Worm (Caenorhabditis elegans) whole organism, L2 larva: Measurements from ENCODE around the gene F47G9.6.

ENCODE experiments used
- C34F6.9 ChIP-seq: fragments of 150-350 bp; optimal IDR thresholded peaks from 2 replicates; lab custom pipeline; 2014; ENCODE audit warnings: missing biosample characterization, missing genetic modification characterization
- F13H6.1 ChIP-seq: sonication (generic microtip); optimal IDR thresholded peaks from 2 replicates; lab custom pipeline; 2016; ENCODE audit warnings: missing genetic modification characterization, missing compliant biosample characterization
- Y55F3AM.14 ChIP-seq: fragments of 200-800 bp; sonication (Bioruptor generic); optimal IDR thresholded peaks from 2 replicates; lab custom pipeline; 2018; ENCODE audit warnings: mild to moderate bottlenecking, missing genetic modification characterization, missing compliant biosample characterization
- ZK546.5 ChIP-seq: sonication (generic microtip); optimal IDR thresholded peaks from 2 replicates; lab custom pipeline; 2017; ENCODE audit warnings: missing biosample characterization, missing genetic modification characterization
- alr-1 ChIP-seq: fragments of 150-350 bp; optimal IDR thresholded peaks from 2 replicates; lab custom pipeline; 2014; ENCODE audit warnings: missing biosample characterization, missing genetic modification characterization
- aly-2 ChIP-seq: fragments of 150-350 bp; optimal IDR thresholded peaks from 2 replicates; lab custom pipeline; 2014; ENCODE audit warnings: missing biosample characterization, missing genetic modification characterization
- ama-1 ChIP-seq: fragments of 150-350 bp; optimal IDR thresholded peaks from 2 replicates; lab custom pipeline; 2018; ENCODE audit warnings: inconsistent platforms
- blmp-1 ChIP-seq: sonication (generic microtip); optimal IDR thresholded peaks from 2 replicates; lab custom pipeline; 2017; ENCODE audit warnings: missing genetic modification characterization, mild to moderate bottlenecking, missing compliant biosample characterization, antibody characterized with exemption, moderate library complexity; ENCODE audit not compliant: insufficient read depth
- ceh-16 ChIP-seq: fragments of 150-350 bp; optimal IDR thresholded peaks from 2 replicates; lab custom pipeline; 2014; ENCODE audit warnings: missing biosample characterization, missing genetic modification characterization
- ceh-82 ChIP-seq: fragments of 150-350 bp; optimal IDR thresholded peaks from 2 replicates; lab custom pipeline; 2014; ENCODE audit warnings: missing biosample characterization, missing genetic modification characterization
- crh-2 ChIP-seq: sonication (generic microtip); optimal IDR thresholded peaks from 2 replicates; lab custom pipeline; 2017; ENCODE audit warnings: missing biosample characterization, missing genetic modification characterization
- dmd-4 ChIP-seq: sonication (generic microtip); optimal IDR thresholded peaks from 2 replicates; lab custom pipeline; 2017; ENCODE audit warnings: missing biosample characterization, missing genetic modification characterization
- egl-27 ChIP-seq: sonication (generic microtip); optimal IDR thresholded peaks from 3 replicates; lab custom pipeline; 2017; ENCODE audit warnings: missing biosample characterization, missing genetic modification reagents, missing genetic modification characterization
- elt-1 ChIP-seq: fragments of 150-350 bp; optimal IDR thresholded peaks from 2 replicates; lab custom pipeline; 2014; ENCODE audit warnings: missing biosample characterization, missing genetic modification characterization
- elt-3 ChIP-seq: sonication (generic microtip); optimal IDR thresholded peaks from 2 replicates; lab custom pipeline; 2017; ENCODE audit warnings: missing biosample characterization, missing genetic modification characterization
- fos-1 ChIP-seq: fragments of 150-350 bp; optimal IDR thresholded peaks from 2 replicates; lab custom pipeline; 2014; ENCODE audit warnings: missing biosample characterization, missing genetic modification characterization
- gmeb-1 ChIP-seq: fragments of 150-350 bp; optimal IDR thresholded peaks from 2 replicates; lab custom pipeline; 2014; ENCODE audit warnings: missing biosample characterization, missing genetic modification characterization
- lin-11 ChIP-seq: fragments of 150-350 bp; sonication (generic microtip); optimal IDR thresholded peaks from 2 replicates; lab custom pipeline; 2014; ENCODE audit warnings: missing biosample characterization, missing genetic modification characterization, inconsistent platforms, mixed read lengths
- lsy-2 ChIP-seq, 2 experiments: fragments of 150-350 bp in 1 of 2; sonication (generic microtip) in 1 of 2; optimal IDR thresholded peaks; 2 replicates each; lab custom pipeline; 2014 to 2017; ENCODE audit warnings: missing biosample characterization in 2 of 2, missing genetic modification characterization in 2 of 2
- nhr-10 ChIP-seq: sonication (generic microtip); optimal IDR thresholded peaks from 2 replicates; lab custom pipeline; 2017; ENCODE audit warnings: missing biosample characterization, missing genetic modification characterization
- nhr-11 ChIP-seq: fragments of 150-350 bp; optimal IDR thresholded peaks from 2 replicates; lab custom pipeline; 2014; ENCODE audit warnings: missing biosample characterization, missing genetic modification characterization
- nhr-12 ChIP-seq: fragments of 150-350 bp; optimal IDR thresholded peaks from 2 replicates; lab custom pipeline; 2014; ENCODE audit warnings: missing biosample characterization, missing genetic modification characterization
- nhr-129 ChIP-seq: fragments of 150-350 bp; optimal IDR thresholded peaks from 2 replicates; lab custom pipeline; 2014; ENCODE audit warnings: missing biosample characterization, missing genetic modification characterization
- nhr-237 ChIP-seq: fragments of 150-350 bp; optimal IDR thresholded peaks from 2 replicates; lab custom pipeline; 2014; ENCODE audit warnings: missing biosample characterization, missing genetic modification characterization
- nhr-25 ChIP-seq: fragments of 150-350 bp; sonication (generic microtip); optimal IDR thresholded peaks from 3 replicates; lab custom pipeline; 2014; ENCODE audit warnings: missing biosample characterization, missing genetic modification characterization
- nhr-6 ChIP-seq: fragments of 150-350 bp; optimal IDR thresholded peaks from 2 replicates; lab custom pipeline; 2014; ENCODE audit warnings: missing biosample characterization, missing genetic modification characterization
- nhr-77 ChIP-seq: fragments of 150-350 bp; optimal IDR thresholded peaks from 2 replicates; lab custom pipeline; 2014; ENCODE audit warnings: missing biosample characterization, missing genetic modification characterization
- peb-1 ChIP-seq: fragments of 150-350 bp; optimal IDR thresholded peaks from 2 replicates; lab custom pipeline; 2014; ENCODE audit warnings: missing biosample characterization, missing genetic modification characterization
- sem-4 ChIP-seq: fragments of 150-350 bp; optimal IDR thresholded peaks from 2 replicates; lab custom pipeline; 2014; ENCODE audit warnings: missing biosample characterization, missing genetic modification reagents, missing genetic modification characterization
- skn-1 ChIP-seq: sonication (generic microtip); optimal IDR thresholded peaks from 2 replicates; lab custom pipeline; 2017; ENCODE audit warnings: missing biosample characterization, missing genetic modification characterization
- sma-3 ChIP-seq: sonication (generic microtip); optimal IDR thresholded peaks from 2 replicates; lab custom pipeline; 2016; ENCODE audit warnings: missing genetic modification reagents, missing genetic modification characterization, missing compliant biosample characterization
- sma-9 ChIP-seq, 2 experiments: fragments of 150-350 bp in 1 of 2; sonication (generic microtip) in 1 of 2; optimal IDR thresholded peaks; 2 replicates each; lab custom pipeline; 2014 to 2016; ENCODE audit warnings: missing genetic modification characterization in 2 of 2, mild to moderate bottlenecking in 1 of 2, missing biosample characterization in 1 of 2, missing compliant biosample characterization in 1 of 2, missing genetic modification reagents in 1 of 2, moderate library complexity in 1 of 2
- snpc-4 ChIP-seq: fragments of 150-350 bp; optimal IDR thresholded peaks from 2 replicates; lab custom pipeline; 2014; ENCODE audit warnings: missing biosample characterization, missing genetic modification characterization
- unc-39 ChIP-seq: fragments of 150-350 bp; optimal IDR thresholded peaks from 2 replicates; lab custom pipeline; 2014; ENCODE audit warnings: missing biosample characterization, missing genetic modification characterization
- unc-55 ChIP-seq: fragments of 150-350 bp; sonication (generic microtip); optimal IDR thresholded peaks from 3 replicates; lab custom pipeline; 2014; ENCODE audit warnings: missing biosample characterization, missing genetic modification reagents, missing genetic modification characterization
- unc-62 ChIP-seq: fragments of 150-350 bp; optimal IDR thresholded peaks from 2 replicates; lab custom pipeline; 2014; ENCODE audit warnings: missing biosample characterization, missing genetic modification reagents, missing genetic modification characterization
- zag-1 ChIP-seq: fragments of 150-350 bp; optimal IDR thresholded peaks from 2 replicates; lab custom pipeline; 2014; ENCODE audit warnings: missing biosample characterization, missing genetic modification characterization
- ztf-1 ChIP-seq: fragments of 200-800 bp; sonication (Bioruptor generic); conservative IDR thresholded peaks from 2 replicates; pipeline ENCODE4 v1.3.6; 2022; ENCODE audit warnings: missing genetic modification characterization, missing compliant biosample characterization
- ztf-11 ChIP-seq: sonication (generic microtip); optimal IDR thresholded peaks from 2 replicates; lab custom pipeline; 2017; ENCODE audit warnings: missing biosample characterization, missing genetic modification characterization
- ztf-4 ChIP-seq: fragments of 150-350 bp; optimal IDR thresholded peaks from 2 replicates; lab custom pipeline; 2014; ENCODE audit warnings: missing biosample characterization, missing genetic modification characterization

F47G9.6 gene

DNA sequence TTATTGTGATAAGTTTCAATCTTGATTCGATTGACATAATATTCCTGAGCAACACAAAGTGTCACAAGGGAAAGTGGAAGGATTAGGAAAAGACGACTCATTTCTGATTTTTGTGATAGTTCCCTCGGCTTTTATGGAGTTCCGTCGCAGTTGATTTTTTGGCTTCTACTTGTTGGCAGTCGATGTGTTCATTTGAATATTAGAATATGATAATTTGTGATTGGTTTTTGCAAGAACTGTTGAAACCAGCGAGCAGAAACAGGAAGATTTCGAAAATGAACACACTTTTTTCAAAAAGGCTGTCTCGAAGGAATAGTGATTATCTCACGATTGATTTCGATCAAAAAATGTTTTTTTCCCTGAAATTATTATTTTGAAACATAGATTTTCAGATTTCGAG lies 5.0 kb downstream of the F47G9.6 start, which contains the start of gene T02E9.6:
Gene T02E9.6 (minus strand): TSS at position 101 of the 400 bp plus-strand sequence.
- no peak for TF ChIP-seq sma-9 (GFP tag; optimal IDR thresholded peaks at IDR 0.05; lab: Kevin White, UChicago)
- no peak for TF ChIP-seq sma-9 (tag; optimal IDR thresholded peaks at IDR 0.05; lab: Kevin White, UChicago)
- TF ChIP-seq Y55F3AM.14 (GFP tag; lab: Kevin White, UChicago), result no peak
- TF ChIP-seq nhr-129 (tag; lab: Kevin White, UChicago), result no peak
- TF ChIP-seq nhr-12 (tag; lab: Kevin White, UChicago), result no peak
- TF ChIP-seq ztf-11 (tag; lab: Kevin White, UChicago), result no peak
- TF ChIP-seq sem-4 (tag; lab: Kevin White, UChicago), result no peak
- no peak for TF ChIP-seq egl-27 (tag; lab: Kevin White, UChicago)
- TF ChIP-seq alr-1, result no peak
- no peak for TF ChIP-seq nhr-77 (tag; lab: Kevin White, UChicago)
- TF ChIP-seq unc-62 (GFP tag; lab: Kevin White, UChicago), result no peak
- no peak for TF ChIP-seq fos-1 (tag; lab: Kevin White, UChicago)
- no peak for TF ChIP-seq ztf-1
- TF ChIP-seq ztf-4 (tag; lab: Kevin White, UChicago), result no peak
- no peak for TF ChIP-seq ceh-82 (tag; lab: Kevin White, UChicago)
- TF ChIP-seq lin-11, result no peak
- TF ChIP-seq ceh-16 (tag; lab: Kevin White, UChicago), result no peak

DNA sequence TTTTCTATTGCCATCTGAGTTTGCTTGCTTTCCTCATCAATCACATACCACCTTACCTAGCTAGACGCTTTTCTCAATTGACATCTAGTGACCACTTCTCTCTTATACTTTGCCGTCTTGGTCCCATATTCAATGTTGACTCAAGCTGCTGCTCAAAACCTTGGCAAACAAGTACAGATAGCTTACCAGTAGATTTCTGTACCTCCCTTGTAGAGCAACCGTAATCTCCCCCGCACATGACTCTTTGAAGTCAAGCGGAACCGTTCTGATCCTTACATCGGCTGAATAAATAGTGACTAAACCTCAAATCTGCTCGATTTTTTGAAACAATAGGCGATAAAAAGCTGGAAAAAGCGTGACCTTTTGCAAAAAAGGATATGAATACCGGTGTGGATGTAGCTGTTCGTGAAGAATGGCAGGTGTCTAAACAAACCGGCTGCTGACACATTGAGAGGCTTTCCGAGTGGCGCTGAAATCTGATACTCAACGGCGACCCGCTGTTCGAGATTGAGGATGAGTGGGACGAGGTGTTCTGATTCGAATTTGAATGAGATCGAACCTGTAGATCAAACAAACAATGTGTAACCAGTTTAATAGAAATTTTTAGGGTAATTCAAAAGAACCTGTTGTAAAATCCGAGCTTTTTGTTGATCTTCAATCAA lies 6.7 kb downstream of the F47G9.6 start:
- TF ChIP-seq lsy-2 (tag; optimal IDR thresholded peaks at IDR 0.05; lab: Kevin White, UChicago) (no peak), elt-1 (tag; lab: Kevin White, UChicago) (no peak), sma-3 (no peak), skn-1 (no peak), snpc-4 (no peak), blmp-1 (tag; lab: Kevin White, UChicago) (no peak), nhr-237 (tag; lab: Kevin White, UChicago) (no peak), unc-39 (tag; lab: Kevin White, UChicago) (no peak), ZK546.5 (no peak), nhr-12 (tag; lab: Kevin White, UChicago) (no peak), nhr-10 (no peak), fos-1 (tag; lab: Kevin White, UChicago) (no peak), nhr-25 (tag; lab: Kevin White, UChicago) (no peak), nhr-11 (tag; lab: Kevin White, UChicago) (no peak), zag-1 (tag; lab: Kevin White, UChicago) (no peak), F13H6.1 (tag; lab: Kevin White, UChicago) (no peak), peb-1 (no peak), elt-3 (no peak), ztf-4 (tag; lab: Kevin White, UChicago) (no peak), nhr-77 (tag; lab: Kevin White, UChicago) (no peak)

DNA sequence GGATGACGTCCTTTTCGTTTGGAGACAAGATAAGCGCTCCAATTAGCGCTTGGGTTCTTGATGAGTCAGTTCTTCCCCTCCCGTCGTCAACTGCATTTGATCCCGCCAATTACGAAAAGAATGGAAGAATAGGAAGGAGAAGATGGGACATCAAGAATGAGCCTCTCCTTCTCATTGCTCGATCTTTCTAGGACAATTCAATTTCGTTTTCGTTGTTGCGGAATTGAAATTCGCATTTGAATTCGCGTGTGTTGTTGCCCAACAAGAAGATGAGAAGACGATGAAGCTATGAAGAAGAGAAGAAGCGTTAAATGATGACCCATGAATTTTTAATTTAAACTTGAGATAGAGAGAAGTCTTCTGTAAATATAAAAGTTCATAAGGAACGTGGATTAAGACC lies 7.7 kb downstream of the F47G9.6 start:
- TF ChIP-seq elt-1 (tag; lab: Kevin White, UChicago) (no peak), unc-55 (no peak), nhr-77 (tag; lab: Kevin White, UChicago) (no peak), gmeb-1 (tag; lab: Kevin White, UChicago) (no peak), elt-3 (no peak), blmp-1 (tag; lab: Kevin White, UChicago) (no peak), lsy-2 (tag; optimal IDR thresholded peaks at IDR 0.05; lab: Kevin White, UChicago) (no peak), ztf-4 (tag; lab: Kevin White, UChicago) (no peak), nhr-129 (tag; lab: Kevin White, UChicago) (no peak), crh-2 (tag; lab: Kevin White, UChicago) (no peak)

DNA sequence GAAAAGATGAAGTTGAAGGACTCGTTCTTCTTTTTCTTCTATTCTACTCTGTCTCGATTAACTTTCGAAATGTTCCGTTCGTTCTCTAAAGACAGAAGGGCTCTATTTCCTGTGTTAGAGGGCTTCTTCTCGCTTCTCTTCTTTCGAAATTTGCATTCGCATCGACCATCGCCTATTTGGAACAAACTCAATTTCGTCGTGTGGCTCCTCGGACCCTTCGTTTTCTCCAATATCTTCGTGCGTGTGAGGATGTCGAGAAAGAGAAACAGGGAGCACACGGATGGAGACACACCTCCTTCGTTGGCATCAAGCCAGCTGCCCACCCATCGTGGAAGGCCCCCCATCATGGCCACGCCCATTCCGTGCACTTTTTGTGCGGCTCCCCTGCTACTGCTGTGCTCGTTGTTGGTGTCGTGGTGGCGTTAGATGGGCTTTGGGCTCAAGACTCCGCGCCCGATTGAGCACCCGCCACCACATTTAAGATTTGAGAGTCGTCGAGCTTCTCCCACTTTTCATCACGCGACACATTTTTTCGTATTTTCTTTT lies 12.0 kb downstream of the F47G9.6 start:
- TF ChIP-seq nhr-6 (tag; lab: Kevin White, UChicago) (no peak), aly-2 (tag; lab: Kevin White, UChicago) (no peak), ceh-82 (tag; lab: Kevin White, UChicago) (no peak), unc-62 (GFP tag; lab: Kevin White, UChicago) (no peak), ztf-4 (tag; lab: Kevin White, UChicago) (no peak), F13H6.1 (tag; lab: Kevin White, UChicago) (peak; percentile 28), unc-55 (no peak), unc-39 (tag; lab: Kevin White, UChicago) (no peak), crh-2 (tag; lab: Kevin White, UChicago) (no peak), ceh-16 (tag; lab: Kevin White, UChicago) (no peak), gmeb-1 (tag; lab: Kevin White, UChicago) (no peak), C34F6.9 (tag; lab: Kevin White, UChicago) (peak; percentile 1), dmd-4 (no peak), egl-27 (tag; lab: Kevin White, UChicago) (no peak), lsy-2 (tag; optimal IDR thresholded peaks at IDR 0.05; lab: Kevin White, UChicago) (no peak), zag-1 (tag; lab: Kevin White, UChicago) (peak; percentile 26), elt-3 (no peak), ama-1 (lab: Kevin White, UChicago) (no peak)
